Worm (Caenorhabditis elegans): ENCODE data around the gene fbxa-134.

DNA sequence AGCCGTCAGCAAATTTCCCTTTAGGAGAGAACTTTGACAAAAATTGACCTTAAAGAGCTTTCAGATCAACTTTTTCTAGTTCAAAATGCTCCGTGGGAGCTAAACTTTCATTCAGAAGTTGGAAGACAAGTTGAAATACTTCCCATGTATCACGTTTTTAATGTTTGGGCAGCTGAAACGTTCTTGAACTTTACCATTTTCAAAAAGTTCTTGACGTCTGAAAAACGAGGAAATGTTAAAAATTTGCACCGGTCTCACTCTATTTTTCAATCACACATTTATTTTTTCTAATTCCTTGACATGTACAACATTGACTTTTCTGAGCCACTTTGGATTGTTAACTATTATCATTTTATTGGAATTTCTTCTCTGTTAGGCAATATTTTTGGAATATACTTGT lies 49.9 kb downstream of the fbxa-134 start, which contains the start of gene sri-70:
- TF ChIP-seq nhr-77 (tag; optimal IDR thresholded peaks at IDR 0.05), result no peak
- no peak for TF ChIP-seq F49E8.2 (tag; optimal IDR thresholded peaks at IDR 0.05; ENCODE audit: borderline replicate concordance)
- TF ChIP-seq lin-13 (GFP tag; optimal IDR thresholded peaks at IDR 0.05), result no peak
- TF ChIP-seq pqm-1 (tag; optimal IDR thresholded peaks at IDR 0.05), result no peak
- TF ChIP-seq nhr-102 (tag; optimal IDR thresholded peaks at IDR 0.05), result no peak
- no peak for TF ChIP-seq jun-1 (tag; optimal IDR thresholded peaks at IDR 0.05)
- TF ChIP-seq nhr-10 (tag; optimal IDR thresholded peaks at IDR 0.05), result no peak
- no peak for TF ChIP-seq pha-4 (GFP tag; IDR thresholded peaks at IDR 0.05)
- no peak for TF ChIP-seq pha-4 (tag; optimal IDR thresholded peaks at IDR 0.05)
- no peak for TF ChIP-seq aly-2 (tag; optimal IDR thresholded peaks at IDR 0.05)

Data from whole organism, L4 larva.